Worm (Caenorhabditis elegans): ENCODE measurements around the gene pis-1.

DNA sequence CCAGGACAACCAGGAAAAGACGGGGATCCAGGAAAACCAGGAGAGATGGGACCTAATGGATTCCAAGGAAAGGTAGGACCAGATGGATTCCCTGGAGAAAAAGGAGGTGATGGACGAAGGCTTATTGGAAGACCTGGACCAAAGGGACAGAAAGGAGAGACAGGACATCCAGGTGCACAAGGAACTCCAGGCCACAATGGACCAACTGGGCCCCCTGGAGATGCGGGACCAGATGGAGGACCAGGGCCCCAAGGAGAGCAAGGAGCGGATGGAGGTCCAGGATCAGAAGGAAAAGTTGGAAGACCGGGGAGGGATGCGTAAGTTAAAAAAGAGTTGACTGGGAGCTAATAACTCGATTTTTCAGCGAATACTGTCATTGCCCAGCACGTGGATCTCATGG, 26.2 kb upstream of the pis-1 start:
- TF ChIP-seq F37B4.10 (GFP tag; IDR thresholded peaks at IDR 0.05) = 0 out of 2 replicates have a peak, but pooled peaks have one; percentile 51
- no peak for TF ChIP-seq dpl-1 (GFP tag; optimal IDR thresholded peaks at IDR 0.05)
- TF ChIP-seq lin-40 (tag; optimal IDR thresholded peaks at IDR 0.05) = no peak
- no peak for TF ChIP-seq mel-28 (tag; optimal IDR thresholded peaks at IDR 0.05; ENCODE audit: borderline replicate concordance)
- TF ChIP-seq akir-1 (GFP tag; optimal IDR thresholded peaks at IDR 0.05) = no peak
- no peak for TF ChIP-seq nfya-1 (tag; optimal IDR thresholded peaks at IDR 0.05; ENCODE audit: borderline replicate concordance, insufficient read depth)

All from whole organism, young adult.